Worm (Caenorhabditis elegans) whole organism, late embryonic: ENCODE measurements around the gene ceh-87.
"Not testable (repeated sequence)": the region's sequence is repeated elsewhere in the genome, so short reads cannot be mapped to it uniquely, and the experiment has no call there.

Experiments used
- C38D4.7 ChIP-seq: fragments of 200-800 bp; sonication (Bioruptor generic); optimal IDR thresholded peaks from 2 replicates; lab custom pipeline; 2018; ENCODE audit warnings: mild to moderate bottlenecking, missing genetic modification characterization, moderate library complexity, missing compliant biosample characterization
- F13H6.1 ChIP-seq: sonication (generic microtip); optimal IDR thresholded peaks from 2 replicates; lab custom pipeline; 2016; ENCODE audit warnings: missing genetic modification characterization, missing compliant biosample characterization
- Y22D7AL.16 ChIP-seq: sonication (generic microtip); optimal IDR thresholded peaks from 2 replicates; lab custom pipeline; 2016; ENCODE audit warnings: missing genetic modification characterization, missing compliant biosample characterization
- ahr-1 ChIP-seq: sonication (generic microtip); optimal IDR thresholded peaks from 2 replicates; lab custom pipeline; 2016; ENCODE audit warnings: missing genetic modification characterization, missing compliant biosample characterization
- ceh-18 ChIP-seq: sonication (generic microtip); optimal IDR thresholded peaks from 2 replicates; lab custom pipeline; 2016; ENCODE audit warnings: missing genetic modification characterization, missing compliant biosample characterization
- ceh-19 ChIP-seq: fragments of 200-800 bp; sonication (Bioruptor generic); optimal IDR thresholded peaks from 2 replicates; lab custom pipeline; 2018; ENCODE audit warnings: mild to moderate bottlenecking, missing genetic modification characterization, missing compliant biosample characterization
- ceh-2 ChIP-seq: sonication (generic microtip); optimal IDR thresholded peaks from 2 replicates; lab custom pipeline; 2016; ENCODE audit warnings: missing genotype, missing genetic modification characterization, missing compliant biosample characterization
- ceh-31 ChIP-seq: sonication (generic microtip); optimal IDR thresholded peaks from 2 replicates; lab custom pipeline; 2016; ENCODE audit warnings: missing genetic modification characterization, missing compliant biosample characterization
- ceh-34 ChIP-seq: sonication (generic microtip); optimal IDR thresholded peaks from 2 replicates; lab custom pipeline; 2016; ENCODE audit warnings: mild to moderate bottlenecking, missing genetic modification characterization, missing compliant biosample characterization
- ceh-48 ChIP-seq: sonication (generic microtip); optimal IDR thresholded peaks from 2 replicates; lab custom pipeline; 2016; ENCODE audit warnings: missing genetic modification characterization, inconsistent platforms, missing compliant biosample characterization
- ceh-6 ChIP-seq: fragments of 200-800 bp; sonication (Bioruptor generic); optimal IDR thresholded peaks from 2 replicates; lab custom pipeline; 2018; ENCODE audit warnings: mild to moderate bottlenecking, missing genetic modification characterization, missing compliant biosample characterization
- dmd-4 ChIP-seq: sonication (generic microtip); optimal IDR thresholded peaks from 2 replicates; lab custom pipeline; 2016; ENCODE audit warnings: borderline replicate concordance, missing genetic modification characterization, missing compliant biosample characterization
- dve-1 ChIP-seq: sonication (generic microtip); optimal IDR thresholded peaks from 2 replicates; lab custom pipeline; 2017; ENCODE audit warnings: antibody characterized with exemption, mild to moderate bottlenecking, missing genetic modification characterization, missing compliant biosample characterization
- elt-2 ChIP-seq: sonication (generic microtip); optimal IDR thresholded peaks from 2 replicates; lab custom pipeline; 2016; ENCODE audit warnings: missing genetic modification reagents, missing genetic modification characterization, missing compliant biosample characterization
- elt-4 ChIP-seq: sonication (generic microtip); optimal IDR thresholded peaks from 2 replicates; lab custom pipeline; 2016; ENCODE audit warnings: missing genetic modification characterization, missing compliant biosample characterization
- ets-4 ChIP-seq: sonication (generic microtip); optimal IDR thresholded peaks from 2 replicates; lab custom pipeline; 2016; ENCODE audit warnings: missing genetic modification characterization, missing compliant biosample characterization
- hlh-13 ChIP-seq: fragments of 200-800 bp; sonication (Bioruptor generic); optimal IDR thresholded peaks from 2 replicates; lab custom pipeline; 2018; ENCODE audit warnings: mild to moderate bottlenecking, missing genetic modification characterization, missing compliant biosample characterization
- hlh-6 ChIP-seq: sonication (generic microtip); optimal IDR thresholded peaks from 2 replicates; lab custom pipeline; 2016; ENCODE audit warnings: missing genotype, missing genetic modification characterization, missing compliant biosample characterization
- hlh-8 ChIP-seq: sonication (generic microtip); optimal IDR thresholded peaks from 2 replicates; lab custom pipeline; 2016; ENCODE audit warnings: missing genotype, missing genetic modification characterization, missing compliant biosample characterization
- lim-6 ChIP-seq: sonication (generic microtip); optimal IDR thresholded peaks from 2 replicates; lab custom pipeline; 2016; ENCODE audit warnings: missing genetic modification characterization, missing compliant biosample characterization
- mec-3 ChIP-seq: sonication (generic microtip); optimal IDR thresholded peaks from 2 replicates; lab custom pipeline; 2016; ENCODE audit warnings: borderline replicate concordance, missing genetic modification characterization, missing compliant biosample characterization
- nfya-1 ChIP-seq: sonication (generic microtip); optimal IDR thresholded peaks from 2 replicates; lab custom pipeline; 2017; ENCODE audit warnings: missing genetic modification characterization, mild to moderate bottlenecking, missing compliant biosample characterization, antibody characterized with exemption, moderate library complexity
- npax-4 ChIP-seq: sonication (generic microtip); optimal IDR thresholded peaks from 2 replicates; lab custom pipeline; 2016; ENCODE audit warnings: missing genetic modification characterization, missing compliant biosample characterization
- odd-2 ChIP-seq: sonication (generic microtip); optimal IDR thresholded peaks from 2 replicates; lab custom pipeline; 2017; ENCODE audit warnings: antibody characterized with exemption, mild to moderate bottlenecking, missing genetic modification characterization, missing compliant biosample characterization
- pag-3 ChIP-seq: sonication (generic microtip); optimal IDR thresholded peaks from 2 replicates; lab custom pipeline; 2016; ENCODE audit warnings: missing compliant biosample characterization, missing genetic modification characterization, borderline replicate concordance
- pat-9 ChIP-seq: fragments of 200-800 bp; sonication (Bioruptor generic); optimal IDR thresholded peaks from 2 replicates; lab custom pipeline; 2018; ENCODE audit warnings: mild to moderate bottlenecking, missing genetic modification characterization, moderate library complexity, missing compliant biosample characterization
- pha-2 ChIP-seq: sonication (generic microtip); optimal IDR thresholded peaks from 2 replicates; lab custom pipeline; 2017; ENCODE audit warnings: mild to moderate bottlenecking, missing genetic modification characterization, missing compliant biosample characterization
- pqm-1 ChIP-seq: sonication (generic microtip); optimal IDR thresholded peaks from 2 replicates; lab custom pipeline; 2016; ENCODE audit warnings: missing genetic modification characterization, missing compliant biosample characterization
- pros-1 ChIP-seq: fragments of 150-350 bp; optimal IDR thresholded peaks from 2 replicates; lab custom pipeline; 2014; ENCODE audit warnings: missing biosample characterization, missing genetic modification reagents, missing genetic modification characterization
- sox-2 ChIP-seq: fragments of 200-800 bp; sonication (Bioruptor generic); IDR thresholded peaks from 2 replicates; pipeline ENCODE4 v1.3.6; 2022; ENCODE audit warnings: missing genetic modification reagents, missing genetic modification characterization, missing compliant biosample characterization
- sox-4 ChIP-seq: sonication (generic microtip); optimal IDR thresholded peaks from 2 replicates; lab custom pipeline; 2017; ENCODE audit warnings: mild to moderate bottlenecking, missing genetic modification characterization, inconsistent platforms, missing compliant biosample characterization
- tbx-2 ChIP-seq: sonication (generic microtip); optimal IDR thresholded peaks from 2 replicates; lab custom pipeline; 2016; ENCODE audit warnings: missing genetic modification characterization, missing compliant biosample characterization
- unc-86 ChIP-seq: sonication (generic microtip); optimal IDR thresholded peaks from 2 replicates; lab custom pipeline; 2016; ENCODE audit warnings: missing genetic modification characterization, missing compliant biosample characterization
- ztf-16 ChIP-seq: sonication (generic microtip); optimal IDR thresholded peaks from 2 replicates; lab custom pipeline; 2017; ENCODE audit warnings: missing genetic modification characterization, missing compliant biosample characterization

The ceh-87 gene

DNA sequence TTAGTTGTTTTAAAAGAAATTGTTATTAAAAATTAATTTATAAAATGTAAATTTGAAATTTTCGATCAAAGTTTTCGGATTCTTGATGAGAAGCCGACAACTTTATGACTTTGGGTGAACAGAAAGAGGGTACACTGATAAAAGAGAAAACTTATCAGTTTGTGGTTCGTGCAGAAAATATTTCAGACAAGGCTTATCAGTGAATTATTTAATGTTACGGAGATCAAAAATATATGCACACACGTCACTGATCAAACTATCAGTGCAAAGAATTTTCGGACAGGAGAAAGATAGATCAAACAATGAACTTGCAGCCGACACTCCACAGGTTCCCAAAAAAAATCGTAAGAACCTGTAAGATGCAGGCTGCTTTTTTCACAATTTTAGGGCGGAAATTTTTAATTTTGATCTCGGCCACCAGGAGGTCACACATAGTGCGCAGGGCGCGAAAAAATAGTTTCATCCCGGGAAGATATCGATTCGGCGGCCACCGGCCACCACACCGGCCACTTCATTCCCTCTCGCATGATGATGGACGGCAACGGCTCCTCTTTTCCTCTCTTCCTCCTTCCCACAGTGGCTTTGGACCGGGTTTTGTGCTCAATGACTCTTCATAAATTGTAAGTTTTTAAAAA is 6.5 kb downstream of the ceh-87 start, which contains the start of gene F22E5.17:
Gene F22E5.17 (plus strand): TSS at position 508 of the 635 bp plus-strand sequence.
- TF ChIP-seq elt-2 (tag; lab: Kevin White, UChicago) (peak; percentile 84), tbx-2 (tag; lab: Kevin White, UChicago) (no peak)

ce11 chrII:2673534-2673933 is 10.6 kb downstream of the ceh-87 start, which contains the start of the genes F22E5.20 and F22E5.1:
Gene F22E5.20 (minus strand): TSS chrII:2673634.
Gene F22E5.1 (plus strand): TSS chrII:2673775.
- not testable (repeated sequence) for TF ChIP-seq ceh-31; tbx-2 (tag; lab: Kevin White, UChicago); elt-2 (tag; lab: Kevin White, UChicago)

DNA sequence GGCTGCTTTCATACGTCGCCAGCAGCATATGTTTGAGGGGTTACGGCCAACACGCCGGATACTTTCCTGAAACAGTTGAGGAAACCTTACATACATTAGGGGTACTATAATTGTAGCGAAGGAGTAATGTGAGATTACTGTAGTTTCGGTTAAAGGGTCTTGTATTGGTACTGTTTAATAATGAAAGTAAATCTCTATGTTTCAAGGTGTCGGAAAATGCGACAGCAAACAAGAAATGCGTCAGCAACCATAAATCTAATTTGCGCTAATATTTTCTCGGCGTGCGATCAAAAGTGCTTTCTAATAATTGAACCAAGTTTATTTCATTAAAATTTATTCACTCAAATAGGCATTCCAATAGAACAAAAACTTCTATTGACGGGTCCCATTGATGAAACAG is 11.8 kb downstream of the ceh-87 start, which contains the start of gene sri-57:
Gene sri-57 (minus strand): TSS at position 101 of the 400 bp plus-strand sequence.
- not testable (repeated sequence) for TF ChIP-seq hlh-6 (tag; lab: Kevin White, UChicago); dmd-4; tbx-2 (tag; lab: Kevin White, UChicago)

ce11 chrII:2665606-2666005 is 18.5 kb downstream of the ceh-87 start, which contains the start of gene F22E5.22:
Gene F22E5.22 (plus strand): TSS chrII:2665906.
- TF ChIP-seq sox-2 (GFP tag; lab: Robert Waterston, UW) (no peak), ztf-16 (tag; lab: Kevin White, UChicago) (no peak), lim-6 (tag; lab: Kevin White, UChicago) (no peak), sox-4 (tag; lab: Kevin White, UChicago) (no peak), hlh-13 (GFP tag; lab: Kevin White, UChicago) (no peak), odd-2 (no peak), hlh-8 (tag; lab: Kevin White, UChicago) (no peak), ahr-1 (tag; lab: Kevin White, UChicago) (no peak)

DNA sequence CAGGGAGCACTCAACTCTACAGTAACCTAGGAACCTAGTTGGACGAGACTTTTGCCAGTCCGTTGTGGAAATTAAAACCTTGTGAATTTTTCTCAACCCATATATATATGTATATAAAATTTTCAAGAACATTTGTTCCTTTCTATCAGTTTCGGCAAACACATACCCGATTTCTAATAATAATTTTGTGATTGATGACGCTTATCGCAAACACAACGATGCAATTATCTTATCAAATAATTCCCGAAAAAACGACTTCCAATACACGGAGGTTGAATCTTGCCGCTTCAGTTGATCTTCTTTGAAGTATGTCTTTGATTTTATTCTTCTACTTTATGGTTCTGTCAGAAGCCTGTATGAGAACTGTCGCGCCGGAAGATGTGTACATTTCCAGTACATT is 19.0 kb downstream of the ceh-87 start, which contains the start of gene F22E5.2:
Gene F22E5.2 (plus strand): TSS at position 301 of the 400 bp plus-strand sequence.
- TF ChIP-seq F13H6.1 (tag; lab: Kevin White, UChicago); Y22D7AL.16; ceh-48: not testable (repeated sequence)

DNA sequence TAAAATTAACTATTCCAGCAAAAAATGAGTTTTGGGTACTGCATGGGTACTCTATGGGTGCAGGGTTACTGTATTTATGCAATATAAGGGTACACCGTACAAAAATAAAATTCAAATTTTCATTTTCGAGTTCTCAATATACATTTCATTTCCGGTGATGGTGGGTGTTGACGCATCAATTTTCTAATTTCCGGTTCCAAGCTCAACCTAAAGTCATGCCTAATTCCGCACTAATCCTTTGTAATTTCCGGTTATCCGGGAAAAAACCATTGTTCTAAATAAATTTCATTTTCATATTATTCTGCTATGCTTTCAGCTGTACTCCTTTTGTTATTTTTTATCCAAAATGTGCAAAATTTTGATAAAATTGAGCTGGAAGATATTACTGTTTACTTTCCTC is 24.7 kb downstream of the ceh-87 start, which contains the start of gene gcy-21:
Gene gcy-21 (plus strand): TSS at position 301 of the 400 bp plus-strand sequence.
- TF ChIP-seq pqm-1 (tag; lab: Kevin White, UChicago): no peak
- TF ChIP-seq pat-9: no peak
- TF ChIP-seq ztf-16 (tag; lab: Kevin White, UChicago): no peak
- no peak for TF ChIP-seq elt-2 (tag; lab: Kevin White, UChicago)
- no peak for TF ChIP-seq ceh-18 (tag; lab: Kevin White, UChicago)
- TF ChIP-seq unc-86 (tag; lab: Kevin White, UChicago): no peak
- no peak for TF ChIP-seq ceh-31
- no peak for TF ChIP-seq ceh-2
- no peak for TF ChIP-seq nfya-1 (tag; lab: Kevin White, UChicago)
- TF ChIP-seq, all 69 proteins: peak for 0

- TF ChIP-seq C38D4.7 (GFP tag; lab: Kevin White, UChicago) (no peak), pag-3 (no peak), mec-3 (tag; lab: Kevin White, UChicago) (no peak), odd-2 (no peak), ceh-6 (no peak), npax-4 (no peak), elt-2 (tag; lab: Kevin White, UChicago) (no peak), ceh-19 (GFP tag; lab: Kevin White, UChicago) (no peak), ceh-48 (no peak), pros-1 (no peak), dve-1 (tag; lab: Kevin White, UChicago) (no peak), pha-2 (tag; lab: Kevin White, UChicago) (no peak), ceh-34 (tag; lab: Kevin White, UChicago) (no peak), ets-4 (no peak), elt-4 (tag; lab: Kevin White, UChicago) (no peak), lim-6 (tag; lab: Kevin White, UChicago) (no peak)
These were observed 27.5 kb downstream of the ceh-87 start, which contains the start of gene sri-47 for ce11 chrII:2656606-2657005. Gene sri-47 (plus strand): TSS chrII:2656906.
